Fruit fly (Drosophila melanogaster) whole organism, embryonic: Measurements from ENCODE around the gene Fum1.

ENCODE experiments used
- Ada2b ChIP-seq: fragments of 200-800 bp; sonication (Bioruptor generic); IDR thresholded peaks from 2 replicates; pipeline ENCODE4 v1.3.6; 2022; ENCODE audit warnings: missing biosample characterization, missing genetic modification characterization
- Aef1 ChIP-seq: fragments of 200-800 bp; sonication (Bioruptor generic); IDR thresholded peaks from 3 replicates; pipeline ENCODE4 v1.3.6; 2022; ENCODE audit warnings: missing biosample characterization, missing genetic modification characterization
- Atf3 ChIP-seq: fragments of 200-800 bp; sonication (Bioruptor generic); optimal IDR thresholded peaks from 3 replicates; lab custom pipeline; 2016; ENCODE audit warnings: missing biosample characterization, missing genetic modification characterization
- CG1024 ChIP-seq: fragments of 200-800 bp; sonication (Bioruptor generic); IDR thresholded peaks from 2 replicates; pipeline ENCODE4 v1.3.6; 2022; ENCODE audit warnings: missing biosample characterization, missing genetic modification characterization
- CG10431 ChIP-seq: fragments of 200-800 bp; sonication (Bioruptor generic); optimal IDR thresholded peaks from 3 replicates; lab custom pipeline; 2018; ENCODE audit warnings: missing biosample characterization, mild to moderate bottlenecking, missing genetic modification characterization
- CG10979 ChIP-seq: fragments of 200-800 bp; sonication (Bioruptor generic); optimal IDR thresholded peaks from 2 replicates; lab custom pipeline; 2018; ENCODE audit warnings: missing biosample characterization, mild to moderate bottlenecking, missing genetic modification characterization, moderate library complexity
- CG11560 ChIP-seq: fragments of 200-800 bp; sonication (Bioruptor generic); IDR thresholded peaks from 3 replicates; pipeline ENCODE4 v1.3.6; 2022; ENCODE audit warnings: missing biosample characterization, missing genetic modification characterization
- CG12769 ChIP-seq: fragments of 200-800 bp; sonication (Bioruptor generic); optimal IDR thresholded peaks from 2 replicates; lab custom pipeline; 2019; ENCODE audit warnings: missing biosample characterization, mild to moderate bottlenecking, missing genetic modification characterization, moderate library complexity
- CG13296 ChIP-seq: fragments of 200-800 bp; sonication (Bioruptor generic); optimal IDR thresholded peaks from 3 replicates; lab custom pipeline; 2018; ENCODE audit warnings: missing biosample characterization, mild to moderate bottlenecking, missing genetic modification characterization
- CG14050 ChIP-seq: fragments of 200-800 bp; sonication (Bioruptor generic); IDR thresholded peaks from 3 replicates; pipeline ENCODE4 v1.3.6; 2022; ENCODE audit warnings: missing biosample characterization, missing genetic modification characterization
- CG15269 ChIP-seq: fragments of 200-800 bp; sonication (Bioruptor generic); optimal IDR thresholded peaks from 2 replicates; lab custom pipeline; 2018; ENCODE audit warnings: missing biosample characterization, mild to moderate bottlenecking, missing genetic modification characterization, moderate library complexity
- CG1529 ChIP-seq: fragments of 200-800 bp; sonication (Bioruptor generic); optimal IDR thresholded peaks from 3 replicates; lab custom pipeline; 2018; ENCODE audit warnings: missing biosample characterization, missing genetic modification characterization
- CG16813 ChIP-seq: fragments of 200-800 bp; sonication (Bioruptor generic); IDR thresholded peaks from 3 replicates; pipeline ENCODE4 v1.3.6; 2022; ENCODE audit warnings: missing biosample characterization, missing genetic modification characterization; ENCODE audit not compliant: partially characterized antibody
- CG17361 ChIP-seq: fragments of 200-800 bp; sonication (Bioruptor generic); IDR thresholded peaks from 3 replicates; pipeline ENCODE4 v1.3.6; 2022; ENCODE audit warnings: missing biosample characterization, missing genetic modification characterization
- CG1832 ChIP-seq: fragments of 200-800 bp; sonication (Bioruptor generic); optimal IDR thresholded peaks from 2 replicates; lab custom pipeline; 2017; ENCODE audit warnings: missing biosample characterization, mild to moderate bottlenecking, missing genetic modification characterization, inconsistent platforms
- CG18599 ChIP-seq: fragments of 200-800 bp; sonication (Bioruptor generic); optimal IDR thresholded peaks from 3 replicates; lab custom pipeline; 2017; ENCODE audit warnings: missing biosample characterization, missing genetic modification characterization, mild to moderate bottlenecking, moderate library complexity, missing genetic modification reagents
- CG2129 ChIP-seq: fragments of 200-800 bp; sonication (Bioruptor generic); IDR thresholded peaks from 2 replicates; pipeline ENCODE4 v1.3.6; 2022; ENCODE audit warnings: missing biosample characterization, missing genetic modification characterization; ENCODE audit not compliant: partially characterized antibody
- CG2199 ChIP-seq: fragments of 200-800 bp; sonication (Bioruptor generic); IDR thresholded peaks from 3 replicates; pipeline ENCODE4 v1.3.6; 2022; ENCODE audit warnings: missing biosample characterization, missing genetic modification characterization
- CG2678 ChIP-seq: fragments of 200-800 bp; sonication (Bioruptor generic); optimal IDR thresholded peaks from 3 replicates; lab custom pipeline; 2019; ENCODE audit warnings: missing biosample characterization, mild to moderate bottlenecking, missing genetic modification characterization, moderate library complexity
- CG4328 ChIP-seq: fragments of 200-800 bp; sonication (Bioruptor generic); optimal IDR thresholded peaks from 3 replicates; lab custom pipeline; 2017; ENCODE audit warnings: missing biosample characterization, missing genetic modification reagents, missing genetic modification characterization
- CG4360 ChIP-seq: fragments of 200-800 bp; sonication (Bioruptor generic); IDR thresholded peaks from 2 replicates; pipeline ENCODE4 v1.3.6; 2022; ENCODE audit warnings: missing biosample characterization, missing genetic modification characterization
- CG6689 ChIP-seq: fragments of 200-800 bp; sonication (Bioruptor generic); IDR thresholded peaks from 2 replicates; pipeline ENCODE4 v1.3.6; 2022; ENCODE audit warnings: missing biosample characterization, missing genetic modification characterization
- CG7556 ChIP-seq: fragments of 200-800 bp; sonication (Bioruptor generic); optimal IDR thresholded peaks from 2 replicates; lab custom pipeline; 2017; ENCODE audit warnings: missing biosample characterization, mild to moderate bottlenecking, missing genetic modification characterization
- CG8089 ChIP-seq: fragments of 200-800 bp; sonication (Bioruptor generic); optimal IDR thresholded peaks from 3 replicates; lab custom pipeline; 2016; ENCODE audit warnings: missing biosample characterization, missing genetic modification characterization
- CG8359 ChIP-seq: fragments of 200-800 bp; sonication (Bioruptor generic); optimal IDR thresholded peaks from 2 replicates; lab custom pipeline; 2017; ENCODE audit warnings: missing biosample characterization, mild to moderate bottlenecking, missing genetic modification characterization, borderline replicate concordance
- CG9215 ChIP-seq: fragments of 200-800 bp; sonication (Bioruptor generic); IDR thresholded peaks from 2 replicates; pipeline ENCODE4 v1.3.6; 2022; ENCODE audit warnings: missing biosample characterization, missing genetic modification characterization
- CG9797 ChIP-seq: fragments of 200-800 bp; sonication (Bioruptor generic); optimal IDR thresholded peaks from 3 replicates; lab custom pipeline; 2018; ENCODE audit warnings: missing biosample characterization, mild to moderate bottlenecking, missing genetic modification characterization
- CHES-1-like ChIP-seq: fragments of 200-800 bp; sonication (Bioruptor generic); optimal IDR thresholded peaks from 2 replicates; lab custom pipeline; 2016; ENCODE audit warnings: missing biosample characterization, missing genetic modification characterization
- Dfd ChIP-seq, 2 experiments: fragments of >200 bp; optimal IDR thresholded peaks; 2 replicates each; lab custom pipeline; 2017; ENCODE audit warnings: missing biosample characterization in 2 of 2, missing genetic modification characterization in 2 of 2
- Gug ChIP-seq: fragments of 200-800 bp; sonication (Bioruptor generic); IDR thresholded peaks from 4 replicates; pipeline ENCODE4 v1.3.6; 2022; ENCODE audit warnings: missing biosample characterization, missing genetic modification characterization
- HmgZ ChIP-seq: fragments of 200-800 bp; sonication (Bioruptor generic); optimal IDR thresholded peaks from 2 replicates; lab custom pipeline; 2018; ENCODE audit warnings: missing biosample characterization, mild to moderate bottlenecking, missing genetic modification characterization
- Mrtf ChIP-seq: fragments of 200-800 bp; sonication (Bioruptor generic); IDR thresholded peaks from 3 replicates; pipeline ENCODE4 v1.3.6; 2022; ENCODE audit warnings: missing biosample characterization, missing genetic modification characterization
- Neu2 ChIP-seq: fragments of 200-800 bp; sonication (Bioruptor generic); optimal IDR thresholded peaks from 3 replicates; lab custom pipeline; 2016; ENCODE audit warnings: missing biosample characterization, missing genetic modification characterization, borderline replicate concordance
- btn ChIP-seq: fragments of 200-800 bp; sonication (Bioruptor generic); optimal IDR thresholded peaks from 2 replicates; lab custom pipeline; 2016; ENCODE audit warnings: missing biosample characterization, missing genetic modification characterization
- dimm ChIP-seq: fragments of 200-800 bp; sonication (Bioruptor generic); IDR thresholded peaks from 2 replicates; pipeline ENCODE4 v1.3.6; 2022; ENCODE audit warnings: missing biosample characterization, missing genetic modification characterization
- dmrt11E ChIP-seq: fragments of 200-800 bp; sonication (Bioruptor generic); optimal IDR thresholded peaks from 3 replicates; lab custom pipeline; 2018; ENCODE audit warnings: missing biosample characterization, mild to moderate bottlenecking, missing genetic modification characterization, moderate library complexity
- emc ChIP-seq: fragments of 200-800 bp; sonication (Bioruptor generic); optimal IDR thresholded peaks from 2 replicates; lab custom pipeline; 2016; ENCODE audit warnings: missing biosample characterization, missing genetic modification characterization
- gfzf ChIP-seq: fragments of 200-800 bp; sonication (Bioruptor generic); optimal IDR thresholded peaks from 2 replicates; lab custom pipeline; 2016; ENCODE audit warnings: missing biosample characterization, mild to moderate bottlenecking, missing genetic modification characterization, moderate library complexity
- h ChIP-seq: fragments of >200 bp; optimal IDR thresholded peaks from 2 replicates; lab custom pipeline; 2017
- jigr1 ChIP-seq: fragments of 200-800 bp; sonication (Bioruptor generic); IDR thresholded peaks from 3 replicates; pipeline ENCODE4 v1.3.6; 2022; ENCODE audit warnings: missing biosample characterization, missing genetic modification characterization
- otp ChIP-seq: fragments of 200-800 bp; sonication (Bioruptor generic); IDR thresholded peaks from 3 replicates; pipeline ENCODE4, ENCODE4 v1.3.6; 2022; ENCODE audit warnings: missing biosample characterization, missing genetic modification characterization
- pho ChIP-seq: fragments of 200-800 bp; sonication (Bioruptor generic); optimal IDR thresholded peaks from 2 replicates; lab custom pipeline; 2016; ENCODE audit warnings: missing biosample characterization, missing genetic modification characterization
- pnt ChIP-seq: fragments of 200-800 bp; sonication (Bioruptor generic); optimal IDR thresholded peaks from 3 replicates; lab custom pipeline; 2016; ENCODE audit warnings: missing biosample characterization, missing genetic modification characterization
- rib ChIP-seq: fragments of 200-800 bp; sonication (Bioruptor generic); IDR thresholded peaks from 2 replicates; pipeline ENCODE4 v1.3.6; 2022; ENCODE audit warnings: missing biosample characterization, missing genetic modification characterization
- scrt ChIP-seq: fragments of 200-800 bp; sonication (Bioruptor generic); optimal IDR thresholded peaks from 2 replicates; lab custom pipeline; 2018; ENCODE audit warnings: missing biosample characterization, mild to moderate bottlenecking, missing genetic modification characterization, moderate library complexity
- sna ChIP-seq: fragments of 200-800 bp; sonication (Bioruptor generic); IDR thresholded peaks from 2 replicates; pipeline ENCODE4 v1.3.6; 2022; ENCODE audit warnings: missing biosample characterization, missing genetic modification characterization; ENCODE audit not compliant: partially characterized antibody
- tna ChIP-seq: fragments of 200-800 bp; sonication (Bioruptor generic); IDR thresholded peaks from 2 replicates; pipeline ENCODE4 v1.3.6; 2022; ENCODE audit warnings: missing biosample characterization, missing genetic modification characterization; ENCODE audit not compliant: partially characterized antibody
- vfl ChIP-seq: fragments of 200-800 bp; sonication (Bioruptor generic); optimal IDR thresholded peaks from 2 replicates; lab custom pipeline; 2016; ENCODE audit warnings: missing biosample characterization, missing genetic modification characterization
- yki ChIP-seq: fragments of >200 bp; optimal IDR thresholded peaks from 3 replicates; lab custom pipeline; 2018
- zen ChIP-seq: fragments of 200-800 bp; sonication (Bioruptor generic); optimal IDR thresholded peaks from 3 replicates; lab custom pipeline; 2018; ENCODE audit warnings: missing biosample characterization, mild to moderate bottlenecking, missing genetic modification characterization, moderate library complexity
- zfh1 ChIP-seq: fragments of 200-800 bp; sonication (Bioruptor generic); IDR thresholded peaks from 3 replicates; pipeline ENCODE4 v1.3.6; 2022; ENCODE audit warnings: missing biosample characterization, missing genetic modification characterization

Gene Fum1

DNA sequence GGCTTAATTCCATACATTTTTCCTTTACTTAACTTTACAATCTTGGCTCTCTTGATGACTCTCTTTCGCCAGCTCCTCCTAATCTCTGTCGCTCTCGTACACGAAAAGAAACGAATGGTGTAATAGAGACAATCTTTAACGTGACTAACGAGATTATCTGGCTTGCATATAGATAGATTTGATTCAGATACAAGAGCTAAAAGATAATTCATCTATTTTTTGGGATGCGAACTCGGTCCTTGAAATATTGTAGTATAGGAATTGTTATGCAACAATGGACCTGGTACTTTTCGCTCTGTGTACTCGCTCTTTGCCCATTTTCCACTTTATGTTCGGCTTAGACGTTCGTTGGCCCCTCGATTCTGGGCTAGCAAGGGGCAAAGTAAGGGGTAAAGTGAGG, 33.1 kb downstream of the Fum1 start (continued):
- TF ChIP-seq btn (GFP tag; lab: Kevin White, UChicago) (peak; percentile 61), CG15269 (tag; lab: Kevin White, UChicago) (peak; percentile 84), CG9797 (GFP tag; lab: Kevin White, UChicago) (no peak), tna (GFP tag; lab: Robert Waterston, UW) (no peak), dmrt11E (tag; lab: Kevin White, UChicago) (peak; percentile 58), CG7556 (GFP tag; lab: Kevin White, UChicago) (peak; percentile 86), h (lab: Kevin White, UChicago) (no peak), CG9215 (GFP tag; lab: Robert Waterston, UW) (peak; percentile 61), CG4328 (GFP tag; lab: Kevin White, UChicago) (peak; percentile 63), CG1024 (peak; percentile 34; the same call in 1 of the 2 replicates), pnt (GFP tag; lab: Kevin White, UChicago) (peak; percentile 74), rib (no peak), sna (GFP tag; lab: Robert Waterston, UW) (no peak), CHES-1-like (peak; percentile 77), zfh1 (GFP tag; lab: Robert Waterston, UW) (peak; percentile 72), scrt (peak; percentile 77), dimm (GFP tag; lab: Robert Waterston, UW) (0 out of 2 replicates have a peak, but pooled peaks have one; percentile 25), CG8359 (GFP tag; lab: Kevin White, UChicago) (peak; percentile 57), CG1529 (GFP tag; lab: Kevin White, UChicago) (peak; percentile 67), CG16813 (no peak), pho (GFP tag; lab: Kevin White, UChicago) (peak; percentile 80), CG13296 (GFP tag; lab: Kevin White, UChicago) (peak; percentile 70), CG2129 (GFP tag; lab: Robert Waterston, UW) (no peak), Neu2 (no peak), CG2199 (peak; percentile 63; the same call in 1 of the 3 replicates), Gug (GFP tag; lab: Robert Waterston, UW) (peak; percentile 53; the same call in 3 of the 4 replicates), CG2678 (tag; lab: Kevin White, UChicago) (peak; percentile 90), CG18599 (GFP tag; lab: Kevin White, UChicago) (peak; percentile 91), Aef1 (GFP tag; lab: Robert Waterston, UW) (peak; percentile 41; the same call in 1 of the 3 replicates), jigr1 (peak; percentile 25; the same call in 1 of the 3 replicates), Atf3 (GFP tag; lab: Kevin White, UChicago) (peak; percentile 66), CG10431 (no peak), CG4360 (GFP tag; lab: Robert Waterston, UW) (no peak), Dfd (GFP tag; optimal IDR thresholded peaks at IDR 0.05; lab: Kevin White, UChicago) (no peak), CG14050 (GFP tag; lab: Robert Waterston, UW) (peak; percentile 66), Ada2b (GFP tag; lab: Robert Waterston, UW) (peak; percentile 83), CG11560 (peak; percentile 27; the same call in 1 of the 3 replicates), HmgZ (tag; lab: Kevin White, UChicago) (peak; percentile 75), CG17361 (peak; percentile 76), CG10979 (peak; percentile 83), CG6689 (GFP tag; lab: Robert Waterston, UW) (peak; percentile 59), CG8089 (peak; percentile 70), CG1832 (GFP tag; lab: Kevin White, UChicago) (no peak), Mrtf (GFP tag; lab: Robert Waterston, UW) (peak; percentile 68; the same call in 2 of the 3 replicates), yki (lab: Kevin White, UChicago) (no peak), CG12769 (tag; lab: Kevin White, UChicago) (peak; percentile 93), otp (GFP tag; lab: Robert Waterston, UW) (0 out of 3 replicates have a peak, but pooled peaks have one; percentile 56), emc (peak; percentile 43), vfl (GFP tag; lab: Kevin White, UChicago) (peak; percentile 49), zen (peak; percentile 57), gfzf (GFP tag; lab: Kevin White, UChicago) (no peak)
